Fruit fly (Drosophila melanogaster) whole organism, prepupa: ENCODE data around the gene hang.
A peak's percentile ranks its signal among the peaks of the same experiment; 100 is the strongest.

Experiments used
- Blimp-1 ChIP-seq: fragments of 200-800 bp; sonication (Bioruptor generic); optimal IDR thresholded peaks from 3 replicates; lab custom pipeline; 2017; ENCODE audit warnings: missing biosample characterization, missing genetic modification characterization, mild to moderate bottlenecking, moderate library complexity, missing genetic modification reagents
- CG10631 ChIP-seq: fragments of 200-800 bp; sonication (Bioruptor generic); optimal IDR thresholded peaks from 2 replicates; lab custom pipeline; 2016; ENCODE audit warnings: missing biosample characterization, missing genetic modification characterization
- CG11294 ChIP-seq: fragments of 200-800 bp; sonication (Bioruptor generic); IDR thresholded peaks from 2 replicates; pipeline ENCODE4 v1.3.6; 2022; ENCODE audit warnings: missing biosample characterization, missing genetic modification characterization
- CG11902 ChIP-seq: fragments of 200-800 bp; sonication (Bioruptor generic); optimal IDR thresholded peaks from 3 replicates; lab custom pipeline; 2016; ENCODE audit warnings: missing biosample characterization, missing genetic modification characterization
- CG15336 ChIP-seq: fragments of 200-800 bp; sonication (Bioruptor generic); IDR thresholded peaks from 2 replicates; pipeline ENCODE4 v1.3.6; 2022; ENCODE audit warnings: missing biosample characterization, missing genetic modification characterization
- CG1621 ChIP-seq: fragments of 200-800 bp; sonication (Bioruptor generic); optimal IDR thresholded peaks from 3 replicates; lab custom pipeline; 2018; ENCODE audit warnings: missing biosample characterization, mild to moderate bottlenecking, missing genetic modification characterization
- CG16779 ChIP-seq: fragments of 200-800 bp; sonication (Bioruptor generic); optimal IDR thresholded peaks from 3 replicates; lab custom pipeline; 2017; ENCODE audit warnings: missing biosample characterization, mild to moderate bottlenecking, missing genetic modification characterization
- CG3032 ChIP-seq: fragments of 200-800 bp; optimal IDR thresholded peaks from 2 replicates; lab custom pipeline; 2019; ENCODE audit warnings: missing biosample characterization, mild to moderate bottlenecking, missing genetic modification characterization, moderate library complexity
- CG31627 ChIP-seq: fragments of 200-800 bp; sonication (Bioruptor generic); optimal IDR thresholded peaks from 3 replicates; lab custom pipeline; 2016; ENCODE audit warnings: missing biosample characterization, missing genetic modification characterization
- CG32006 ChIP-seq: fragments of 200-800 bp; sonication (Bioruptor generic); optimal IDR thresholded peaks from 3 replicates; lab custom pipeline; 2017; ENCODE audit warnings: missing biosample characterization, mild to moderate bottlenecking, missing genetic modification characterization
- CG3919 ChIP-seq: fragments of 200-800 bp; sonication (Bioruptor generic); optimal IDR thresholded peaks from 3 replicates; lab custom pipeline; 2016; ENCODE audit warnings: missing biosample characterization, missing genetic modification characterization
- CG6163 ChIP-seq: fragments of 200-800 bp; sonication (Bioruptor generic); IDR thresholded peaks from 3 replicates; pipeline ENCODE4 v1.3.6; 2022; ENCODE audit warnings: missing biosample characterization, missing genetic modification characterization
- CG6276 ChIP-seq: fragments of 200-800 bp; sonication (Bioruptor generic); optimal IDR thresholded peaks from 2 replicates; lab custom pipeline; 2017; ENCODE audit warnings: missing biosample characterization, mild to moderate bottlenecking, missing genetic modification characterization
- CG6854 ChIP-seq: fragments of 200-800 bp; sonication (Bioruptor generic); optimal IDR thresholded peaks from 2 replicates; lab custom pipeline; 2017; ENCODE audit warnings: missing biosample characterization, mild to moderate bottlenecking, missing genetic modification characterization
- CG8119 ChIP-seq: fragments of 200-800 bp; sonication (Bioruptor generic); IDR thresholded peaks from 3 replicates; pipeline ENCODE4 v1.3.6; 2022; ENCODE audit warnings: missing biosample characterization, missing genetic modification characterization
- CG8319 ChIP-seq: fragments of 200-800 bp; sonication (Bioruptor generic); optimal IDR thresholded peaks from 3 replicates; lab custom pipeline; 2016; ENCODE audit warnings: missing biosample characterization, missing genetic modification characterization
- CG8632 ChIP-seq: fragments of 200-800 bp; sonication (Bioruptor generic); optimal IDR thresholded peaks from 3 replicates; lab custom pipeline; 2016; ENCODE audit warnings: missing biosample characterization, missing genetic modification characterization
- CG9139 ChIP-seq: fragments of 200-800 bp; sonication (Bioruptor generic); optimal IDR thresholded peaks from 3 replicates; lab custom pipeline; 2017; ENCODE audit warnings: missing biosample characterization, mild to moderate bottlenecking, missing genetic modification characterization
- Eip75B ChIP-seq: fragments of 200-800 bp; sonication (Bioruptor generic); optimal IDR thresholded peaks from 3 replicates; lab custom pipeline; 2016; ENCODE audit warnings: missing biosample characterization, missing genetic modification characterization
- Eip78C ChIP-seq: fragments of 200-800 bp; sonication (Bioruptor generic); peaks from one replicate; lab custom pipeline; 2016; ENCODE audit warnings: missing biosample characterization, missing genetic modification characterization
- Eip93F ChIP-seq: fragments of 200-800 bp; sonication (Bioruptor generic); optimal IDR thresholded peaks from 2 replicates; lab custom pipeline; 2016; ENCODE audit warnings: missing biosample characterization, mild to moderate bottlenecking, missing genetic modification characterization
- Ets21C ChIP-seq: fragments of 200-800 bp; sonication (Bioruptor generic); optimal IDR thresholded peaks from 3 replicates; lab custom pipeline; 2016; ENCODE audit warnings: missing biosample characterization, missing genetic modification characterization
- Gug ChIP-seq: fragments of 200-800 bp; sonication (Bioruptor generic); IDR thresholded peaks from 2 replicates; pipeline ENCODE4 v1.3.6; 2022; ENCODE audit warnings: missing biosample characterization, missing genetic modification characterization
- Hr38 ChIP-seq: sonication (Bioruptor generic); optimal IDR thresholded peaks from 2 replicates; lab custom pipeline; 2016; ENCODE audit warnings: missing biosample characterization, missing genetic modification characterization
- Hr39 ChIP-seq: fragments of 200-800 bp; sonication (Bioruptor generic); optimal IDR thresholded peaks from 2 replicates; lab custom pipeline; 2016; ENCODE audit warnings: missing biosample characterization, missing genetic modification characterization
- Lpt ChIP-seq: fragments of 200-800 bp; sonication (Bioruptor generic); optimal IDR thresholded peaks from 3 replicates; lab custom pipeline; 2016; ENCODE audit warnings: missing biosample characterization, missing genetic modification characterization
- Met ChIP-seq: fragments of 200-800 bp; sonication (Bioruptor generic); optimal IDR thresholded peaks from 3 replicates; lab custom pipeline; 2016; ENCODE audit warnings: missing biosample characterization, missing genetic modification characterization
- Sox102F ChIP-seq: fragments of 200-800 bp; sonication (Bioruptor generic); optimal IDR thresholded peaks from 2 replicates; lab custom pipeline; 2016; ENCODE audit warnings: missing biosample characterization, mild to moderate bottlenecking, missing genetic modification characterization
- Sox14 ChIP-seq: fragments of 200-800 bp; sonication (Bioruptor generic); optimal IDR thresholded peaks from 3 replicates; lab custom pipeline; 2016; ENCODE audit warnings: missing biosample characterization, missing genetic modification characterization
- Sox15 ChIP-seq: fragments of 200-800 bp; sonication (Bioruptor generic); optimal IDR thresholded peaks from 3 replicates; lab custom pipeline; 2016; ENCODE audit warnings: missing biosample characterization, missing genetic modification characterization
- acj6 ChIP-seq: fragments of 200-800 bp; sonication (Bioruptor generic); optimal IDR thresholded peaks from 3 replicates; lab custom pipeline; 2016; ENCODE audit warnings: missing biosample characterization, missing genetic modification characterization
- cyc ChIP-seq: fragments of 200-800 bp; sonication (Bioruptor generic); optimal IDR thresholded peaks from 3 replicates; lab custom pipeline; 2016; ENCODE audit warnings: missing biosample characterization, missing genetic modification characterization
- eg ChIP-seq: fragments of 200-800 bp; sonication (Bioruptor generic); IDR thresholded peaks from 3 replicates; pipeline ENCODE4 v1.3.6; 2022; ENCODE audit warnings: missing biosample characterization, missing genetic modification characterization
- fd59A ChIP-seq: fragments of 200-800 bp; sonication (Bioruptor generic); optimal IDR thresholded peaks from 2 replicates; lab custom pipeline; 2017; ENCODE audit warnings: missing biosample characterization, mild to moderate bottlenecking, missing genetic modification characterization, missing genetic modification reagents
- lz ChIP-seq: fragments of 200-800 bp; sonication (Bioruptor generic); optimal IDR thresholded peaks from 3 replicates; lab custom pipeline; 2016; ENCODE audit warnings: missing biosample characterization, missing genetic modification characterization
- net ChIP-seq: fragments of 200-800 bp; sonication (Bioruptor generic); optimal IDR thresholded peaks from 3 replicates; lab custom pipeline; 2016; ENCODE audit warnings: missing biosample characterization, missing genetic modification characterization
- pdm3 ChIP-seq: fragments of 200-800 bp; sonication (Bioruptor generic); optimal IDR thresholded peaks from 3 replicates; lab custom pipeline; 2016; ENCODE audit warnings: missing biosample characterization, missing genetic modification characterization
- spab ChIP-seq: fragments of 200-800 bp; sonication (Bioruptor generic); optimal IDR thresholded peaks from 2 replicates; lab custom pipeline; 2017; ENCODE audit warnings: missing biosample characterization, mild to moderate bottlenecking, missing genetic modification characterization, missing genetic modification reagents
- svp ChIP-seq: fragments of 200-800 bp; sonication (Bioruptor generic); peaks from one replicate; lab custom pipeline; 2016; ENCODE audit warnings: missing biosample characterization, missing genetic modification characterization
- vri ChIP-seq: fragments of 200-800 bp; sonication (Bioruptor generic); optimal IDR thresholded peaks from 3 replicates; lab custom pipeline; 2016; ENCODE audit warnings: missing biosample characterization, mild to moderate bottlenecking, missing genetic modification characterization

Gene hang

dm6 chrX:16448252-16449191 lies 25.9 kb downstream of the hang start, which contains the start of the genes CG34015 and eIF4H1 (continued):
- peak; percentile 75; the same call in 2 of the 3 replicates for TF ChIP-seq CG8119 (GFP tag; lab: Robert Waterston, UW)
- TF ChIP-seq Eip75B (GFP tag; lab: Kevin White, UChicago): peak; percentile 28
- peak; percentile 62 for TF ChIP-seq CG1621 (tag; lab: Kevin White, UChicago)
- peak; percentile 42 for TF ChIP-seq Met
- peak; percentile 77; the same call in 1 of the 3 replicates for TF ChIP-seq eg (GFP tag; lab: Robert Waterston, UW)
- TF ChIP-seq net: peak; percentile 61
- TF ChIP-seq CG3919 (GFP tag; lab: Kevin White, UChicago): peak; percentile 8
- TF ChIP-seq Eip78C: peak; percentile 88
- TF ChIP-seq CG6276 (GFP tag; lab: Kevin White, UChicago): peak; percentile 84
- peak; percentile 71 for TF ChIP-seq CG16779
- peak; percentile 62; the same call in 2 of the 3 replicates for TF ChIP-seq CG6163 (GFP tag; lab: Robert Waterston, UW)
- peak; percentile 60 for TF ChIP-seq Lpt
- TF ChIP-seq, all 60 proteins: peak for 31

- TF ChIP-seq CG32006 (GFP tag; lab: Kevin White, UChicago): no peak
- no peak for TF ChIP-seq CG6854 (GFP tag; lab: Kevin White, UChicago)
- no peak for TF ChIP-seq Gug (GFP tag; lab: Robert Waterston, UW)
- TF ChIP-seq svp: no peak
- TF ChIP-seq Met: no peak
- no peak for TF ChIP-seq Hr38 (GFP tag; lab: Kevin White, UChicago)
- TF ChIP-seq CG15336: no peak
- TF ChIP-seq Sox102F (GFP tag; lab: Kevin White, UChicago): no peak
- TF ChIP-seq CG10631 (GFP tag; lab: Kevin White, UChicago): no peak
- TF ChIP-seq, all 60 proteins: peak for 0
Observed at dm6 chrX:16449316-16449715, 26.7 kb downstream of the hang start.

DNA sequence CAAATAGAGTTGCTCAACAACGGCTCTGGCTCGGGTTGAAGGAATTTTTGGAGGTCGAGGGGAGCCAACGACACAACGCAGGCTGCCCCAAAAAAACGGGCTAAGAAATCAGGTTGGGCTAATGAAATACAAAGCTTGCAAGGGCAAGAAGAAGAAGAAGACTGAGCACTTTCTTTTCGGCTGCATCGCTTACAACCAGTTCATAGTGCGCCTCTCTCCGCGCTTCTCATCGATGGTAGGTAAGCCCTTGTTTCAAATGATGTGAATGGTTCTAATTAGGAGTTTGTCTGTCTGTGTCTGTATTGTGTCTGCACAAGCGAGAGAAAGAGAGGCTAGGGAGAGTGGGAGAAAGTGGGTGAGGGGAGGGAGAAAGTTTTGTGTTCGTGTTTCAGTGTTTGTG lies 34.0 kb downstream of the hang start:
- TF ChIP-seq Blimp-1 (GFP tag; lab: Kevin White, UChicago) (peak; percentile 46), lz (GFP tag; lab: Kevin White, UChicago) (no peak)

DNA sequence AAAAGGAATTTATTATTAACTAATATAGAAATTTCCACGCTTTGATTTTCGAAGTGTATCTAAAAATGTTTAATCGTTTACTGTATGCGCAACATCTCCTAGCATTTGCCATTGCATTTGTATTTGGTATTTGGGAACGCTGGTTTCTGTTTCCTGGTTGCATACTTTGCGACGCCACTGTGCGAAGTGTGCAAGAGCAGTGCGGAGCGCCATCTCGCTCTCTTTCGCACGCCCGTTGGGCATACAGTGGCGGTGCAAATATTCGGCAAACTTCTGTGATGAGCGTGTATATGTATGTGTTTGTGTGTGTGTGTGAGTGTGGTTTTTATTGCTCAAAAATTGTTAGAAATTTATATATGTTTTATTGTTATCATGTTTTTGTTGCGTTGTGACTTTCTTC lies 35.9 kb downstream of the hang start:
- TF ChIP-seq CG3032 (tag; lab: Kevin White, UChicago) (no peak), CG15336 (no peak), Sox15 (GFP tag; lab: Kevin White, UChicago) (no peak), CG11294 (GFP tag; lab: Robert Waterston, UW) (no peak), Blimp-1 (GFP tag; lab: Kevin White, UChicago) (no peak), Eip78C (no peak), Eip93F (GFP tag; lab: Kevin White, UChicago) (no peak), Ets21C (GFP tag; lab: Kevin White, UChicago) (no peak), svp (peak; percentile 61), fd59A (GFP tag; lab: Kevin White, UChicago) (no peak), acj6 (GFP tag; lab: Kevin White, UChicago) (no peak), Hr38 (GFP tag; lab: Kevin White, UChicago) (no peak), CG16779 (no peak), Sox14 (GFP tag; lab: Kevin White, UChicago) (no peak), lz (GFP tag; lab: Kevin White, UChicago) (no peak), Hr39 (GFP tag; lab: Kevin White, UChicago) (peak; percentile 14), CG6854 (GFP tag; lab: Kevin White, UChicago) (no peak), net (no peak), CG11902 (GFP tag; lab: Kevin White, UChicago) (no peak), vri (GFP tag; lab: Kevin White, UChicago) (no peak), cyc (GFP tag; lab: Kevin White, UChicago) (no peak), CG9139 (GFP tag; lab: Kevin White, UChicago) (no peak), Met (peak; percentile 13), CG31627 (GFP tag; lab: Kevin White, UChicago) (no peak), CG8632 (GFP tag; lab: Kevin White, UChicago) (no peak), Sox102F (GFP tag; lab: Kevin White, UChicago) (no peak), pdm3 (GFP tag; lab: Kevin White, UChicago) (peak; percentile 18), CG6163 (GFP tag; lab: Robert Waterston, UW) (no peak), CG8319 (no peak), spab (GFP tag; lab: Kevin White, UChicago) (no peak)
